Worm (Caenorhabditis elegans) whole organism, midembryonic: ENCODE data around the gene prmn-1.

Source experiments
- cog-1 ChIP-seq: sonication (generic microtip); optimal IDR thresholded peaks from 2 replicates; lab custom pipeline; 2016; ENCODE audit warnings: missing genetic modification characterization, missing compliant biosample characterization
- med-1 ChIP-seq: sonication (generic microtip); optimal IDR thresholded peaks from 2 replicates; lab custom pipeline; 2017; ENCODE audit warnings: missing genetic modification characterization, mild to moderate bottlenecking, missing compliant biosample characterization, antibody characterized with exemption, missing genetic modification reagents; ENCODE audit not compliant: insufficient read depth
- ztf-23 ChIP-seq: fragments of 200-800 bp; sonication (Bioruptor generic); IDR thresholded peaks from 2 replicates; pipeline ENCODE4 v1.3.6; 2022; ENCODE audit warnings: missing genetic modification reagents, missing genetic modification characterization, missing compliant biosample characterization

ce11 chrX:11418667-11419066 lies 33.8 kb downstream of the prmn-1 start, which contains the start of gene F46C3.2:
- TF ChIP-seq cog-1 (no peak), ztf-23 (GFP tag; lab: Robert Waterston, UW) (no peak), med-1 (GFP tag; lab: Kevin White, UChicago) (no peak)
